Fruit fly (Drosophila melanogaster) whole organism, adult: ENCODE data around the gene CG12679.

Source experiments
- CG11617 ChIP-seq: fragments of 200-800 bp; sonication (Bioruptor generic); optimal IDR thresholded peaks from 2 replicates; lab custom pipeline; 2017; ENCODE audit warnings: mild to moderate bottlenecking, missing biosample characterization, missing genetic modification reagents, missing genetic modification characterization
- CG14711 ChIP-seq: fragments of 200-800 bp; sonication (Bioruptor generic); optimal IDR thresholded peaks from 2 replicates; lab custom pipeline; 2018; ENCODE audit warnings: missing biosample characterization, mild to moderate bottlenecking, missing genetic modification characterization, moderate library complexity
- CG1620 ChIP-seq: fragments of 200-800 bp; sonication (Bioruptor generic); optimal IDR thresholded peaks from 2 replicates; lab custom pipeline; 2016; ENCODE audit warnings: missing biosample characterization, missing genetic modification characterization
- CG5204 ChIP-seq: fragments of 200-800 bp; sonication (Bioruptor generic); optimal IDR thresholded peaks from 2 replicates; lab custom pipeline; 2016; ENCODE audit warnings: missing biosample characterization, missing genetic modification characterization
- CG7101 ChIP-seq: fragments of 200-800 bp; sonication (Bioruptor generic); optimal IDR thresholded peaks from 2 replicates; lab custom pipeline; 2018; ENCODE audit warnings: missing biosample characterization, mild to moderate bottlenecking, missing genetic modification characterization, moderate library complexity
- Clk ChIP-seq: fragments of 200-800 bp; sonication (Bioruptor generic); optimal IDR thresholded peaks from 2 replicates; lab custom pipeline; 2017; ENCODE audit warnings: missing biosample characterization, missing genetic modification characterization
- Crg-1 ChIP-seq: fragments of 200-800 bp; sonication (Bioruptor generic); optimal IDR thresholded peaks from 2 replicates; lab custom pipeline; 2016; ENCODE audit warnings: missing biosample characterization, missing genetic modification characterization
- cnc ChIP-seq, 2 experiments: fragments of >200 bp; optimal IDR thresholded peaks; 2 replicates each; lab custom pipeline; 2017
- ovo ChIP-seq: fragments of 200-800 bp; sonication (Bioruptor generic); optimal IDR thresholded peaks from 2 replicates; lab custom pipeline; 2016; ENCODE audit warnings: missing biosample characterization, missing genetic modification characterization
- pad ChIP-seq: fragments of 200-800 bp; sonication (Bioruptor generic); optimal IDR thresholded peaks from 3 replicates; lab custom pipeline; 2017; ENCODE audit warnings: missing biosample characterization, missing genetic modification characterization, mild to moderate bottlenecking, moderate library complexity, missing genetic modification reagents
- tj ChIP-seq: fragments of 200-800 bp; sonication (Bioruptor generic); optimal IDR thresholded peaks from 3 replicates; lab custom pipeline; 2017; ENCODE audit warnings: missing biosample characterization, mild to moderate bottlenecking, missing genetic modification characterization, moderate library complexity
- toe ChIP-seq: fragments of 200-800 bp; sonication (Bioruptor generic); optimal IDR thresholded peaks from 2 replicates; lab custom pipeline; 2016; ENCODE audit warnings: missing biosample characterization, missing genetic modification characterization

- TF ChIP-seq CG5204 (no peak), ovo (GFP tag; lab: Kevin White, UChicago) (no peak), CG11617 (no peak), CG1620 (no peak), Crg-1 (no peak), CG14711 (tag; lab: Kevin White, UChicago) (no peak), cnc (optimal IDR thresholded peaks at IDR 0.05; lab: Kevin White, UChicago) (no peak), Clk (GFP tag; lab: Kevin White, UChicago) (no peak), CG7101 (tag; lab: Kevin White, UChicago) (no peak), pad (GFP tag; lab: Kevin White, UChicago) (no peak), tj (GFP tag; lab: Kevin White, UChicago) (no peak), toe (GFP tag; lab: Kevin White, UChicago) (no peak)
Observed at dm6 chrX:20327144-20327543, 49.2 kb downstream of the CG12679 start, which contains the start of gene CG1631.
